Worm (Caenorhabditis elegans) whole organism, L4 larva: ENCODE results near the gene fbxb-16.

ENCODE experiments used
- F10B5.3 ChIP-seq: sonication (generic microtip); optimal IDR thresholded peaks from 2 replicates; lab custom pipeline; 2016; ENCODE audit warnings: mild to moderate bottlenecking, missing genetic modification characterization, missing compliant biosample characterization
- T20F7.1 ChIP-seq: fragments of 200-800 bp; sonication (Bioruptor generic); optimal IDR thresholded peaks from 2 replicates; lab custom pipeline; 2018; ENCODE audit warnings: mild to moderate bottlenecking, missing genetic modification characterization, missing compliant biosample characterization
- Y75B8A.6 ChIP-seq: fragments of 200-800 bp; sonication (Bioruptor generic); IDR thresholded peaks from 2 replicates; pipeline ENCODE4 v1.3.6; 2022; ENCODE audit warnings: missing genetic modification reagents, missing genetic modification characterization, missing compliant biosample characterization
- ZK546.5 ChIP-seq, 2 experiments: sonication (generic microtip); optimal IDR thresholded peaks; 2 replicates each; lab custom pipeline; 2017; ENCODE audit warnings: missing biosample characterization in 2 of 2, missing genetic modification characterization in 2 of 2
- aha-1 ChIP-seq: fragments of 150-350 bp; peaks from one replicate; lab custom pipeline; 2014; ENCODE audit warnings: missing biosample characterization, missing genetic modification characterization
- aly-2 ChIP-seq: sonication (generic microtip); optimal IDR thresholded peaks from 2 replicates; lab custom pipeline; 2018; ENCODE audit warnings: missing biosample characterization, missing genetic modification characterization
- ceh-32 ChIP-seq: sonication (generic microtip); optimal IDR thresholded peaks from 2 replicates; lab custom pipeline; 2016; ENCODE audit warnings: mild to moderate bottlenecking, missing genetic modification characterization, missing compliant biosample characterization; ENCODE audit not compliant: poor library complexity
- daf-16 ChIP-seq, 3 experiments: sonication (generic microtip); optimal IDR thresholded peaks; 2 replicates each; lab custom pipeline; 2016 to 2017; ENCODE audit warnings: missing genetic modification characterization in 3 of 3, missing genetic modification reagents in 3 of 3, mild to moderate bottlenecking in 2 of 3, missing compliant biosample characterization in 2 of 3, missing biosample characterization in 1 of 3, moderate library complexity in 1 of 3
- daf-8 ChIP-seq: fragments of 200-800 bp; sonication (Bioruptor generic); IDR thresholded peaks from 2 replicates; pipeline ENCODE4 v1.3.6; 2022; ENCODE audit warnings: missing genetic modification characterization, missing compliant biosample characterization
- dmd-8 ChIP-seq: fragments of 200-800 bp; sonication (Bioruptor generic); IDR thresholded peaks from 2 replicates; pipeline ENCODE4 v1.3.6; 2022; ENCODE audit warnings: missing genetic modification characterization, missing compliant biosample characterization
- dmd-9 ChIP-seq: fragments of 200-800 bp; sonication (Bioruptor generic); IDR thresholded peaks from 2 replicates; pipeline ENCODE4 v1.3.6; 2022; ENCODE audit warnings: missing genetic modification reagents, missing genetic modification characterization, missing compliant biosample characterization
- dpl-1 ChIP-seq: fragments of 150-350 bp; optimal IDR thresholded peaks from 2 replicates; lab custom pipeline; 2014; ENCODE audit warnings: missing biosample characterization, missing genetic modification reagents, missing genetic modification characterization
- fos-1 ChIP-seq: fragments of 150-350 bp; optimal IDR thresholded peaks from 2 replicates; lab custom pipeline; 2014; ENCODE audit warnings: missing biosample characterization, missing genetic modification characterization
- hlh-30 ChIP-seq: sonication (generic microtip); optimal IDR thresholded peaks from 2 replicates; lab custom pipeline; 2017; ENCODE audit warnings: antibody characterized with exemption, mild to moderate bottlenecking, missing genetic modification characterization, missing compliant biosample characterization; ENCODE audit not compliant: insufficient read depth
- hmg-1.1 ChIP-seq: fragments of 200-800 bp; sonication (Bioruptor generic); IDR thresholded peaks from 2 replicates; pipeline ENCODE4 v1.3.6; 2022; ENCODE audit warnings: missing genetic modification reagents, missing genetic modification characterization, missing compliant biosample characterization
- jun-1 ChIP-seq: fragments of 150-350 bp; optimal IDR thresholded peaks from 2 replicates; lab custom pipeline; 2014; ENCODE audit warnings: missing biosample characterization, missing genetic modification reagents, missing genetic modification characterization
- lin-1 ChIP-seq: fragments of 200-800 bp; sonication (Bioruptor generic); IDR thresholded peaks from 2 replicates; pipeline ENCODE4 v1.3.6; 2022; ENCODE audit warnings: missing genetic modification reagents, missing genetic modification characterization, missing compliant biosample characterization
- lin-38 ChIP-seq: fragments of 200-800 bp; sonication (Bioruptor generic); IDR thresholded peaks from 2 replicates; pipeline ENCODE4 v1.3.6; 2022; ENCODE audit warnings: missing genetic modification reagents, missing genetic modification characterization, missing compliant biosample characterization
- mdt-29 ChIP-seq: fragments of 200-800 bp; sonication (Bioruptor generic); IDR thresholded peaks from 2 replicates; pipeline ENCODE4 v1.3.6; 2022; ENCODE audit warnings: missing genetic modification reagents, missing genetic modification characterization, missing compliant biosample characterization
- mes-2 ChIP-seq: sonication (generic microtip); optimal IDR thresholded peaks from 2 replicates; lab custom pipeline; 2016; ENCODE audit warnings: missing genotype, mild to moderate bottlenecking, missing genetic modification characterization, missing compliant biosample characterization; ENCODE audit not compliant: poor library complexity, severe bottlenecking
- mxl-3 ChIP-seq: fragments of 200-800 bp; sonication (Bioruptor generic); optimal IDR thresholded peaks from 2 replicates; lab custom pipeline; 2018; ENCODE audit warnings: mild to moderate bottlenecking, missing genetic modification characterization, missing compliant biosample characterization
- nhr-11 ChIP-seq: fragments of 150-350 bp; optimal IDR thresholded peaks from 2 replicates; lab custom pipeline; 2014; ENCODE audit warnings: missing biosample characterization, missing genetic modification characterization
- nhr-237 ChIP-seq: sonication (generic microtip); optimal IDR thresholded peaks from 2 replicates; lab custom pipeline; 2017; ENCODE audit warnings: missing biosample characterization, missing genetic modification characterization
- nhr-28 ChIP-seq: fragments of 150-350 bp; optimal IDR thresholded peaks from 2 replicates; lab custom pipeline; 2014; ENCODE audit warnings: missing biosample characterization, missing genetic modification characterization
- nhr-41 ChIP-seq: fragments of 200-800 bp; sonication (Bioruptor generic); IDR thresholded peaks from 2 replicates; pipeline ENCODE4 v1.3.6; 2022; ENCODE audit warnings: missing genetic modification reagents, missing genetic modification characterization, missing compliant biosample characterization
- nhr-42 ChIP-seq: fragments of 200-800 bp; sonication (Bioruptor generic); IDR thresholded peaks from 2 replicates; pipeline ENCODE4 v1.3.6; 2022; ENCODE audit warnings: missing genetic modification characterization, missing compliant biosample characterization
- nhr-76 ChIP-seq: fragments of 150-350 bp; optimal IDR thresholded peaks from 2 replicates; lab custom pipeline; 2014; ENCODE audit warnings: missing biosample characterization, missing genetic modification characterization
- nhr-77 ChIP-seq: fragments of 150-350 bp; optimal IDR thresholded peaks from 2 replicates; lab custom pipeline; 2014; ENCODE audit warnings: missing biosample characterization, missing genetic modification characterization
- php-3 ChIP-seq: fragments of 200-800 bp; sonication (Bioruptor generic); IDR thresholded peaks from 2 replicates; pipeline ENCODE4 v1.3.6; 2022; ENCODE audit warnings: missing genetic modification reagents, missing genetic modification characterization, missing compliant biosample characterization
- pqm-1 ChIP-seq: sonication (generic microtip); optimal IDR thresholded peaks from 2 replicates; lab custom pipeline; 2017; ENCODE audit warnings: missing biosample characterization, missing genetic modification characterization
- snpc-1.2 ChIP-seq: fragments of 200-800 bp; sonication (Bioruptor generic); IDR thresholded peaks from 2 replicates; pipeline ENCODE4 v1.3.6; 2022; ENCODE audit warnings: missing genetic modification reagents, missing genetic modification characterization, missing compliant biosample characterization
- snpc-4 ChIP-seq: fragments of 150-350 bp; optimal IDR thresholded peaks from 2 replicates; lab custom pipeline; 2014; ENCODE audit warnings: missing biosample characterization, missing genetic modification characterization
- spr-1 ChIP-seq: sonication (generic microtip); optimal IDR thresholded peaks from 2 replicates; lab custom pipeline; 2016; ENCODE audit warnings: mild to moderate bottlenecking, missing genetic modification characterization, missing compliant biosample characterization
- tag-97 ChIP-seq: fragments of 200-800 bp; sonication (Bioruptor generic); IDR thresholded peaks from 2 replicates; pipeline ENCODE4 v1.3.6; 2022; ENCODE audit warnings: missing genetic modification characterization, missing compliant biosample characterization
- unc-130 ChIP-seq: sonication (generic microtip); optimal IDR thresholded peaks from 2 replicates; lab custom pipeline; 2016; ENCODE audit warnings: missing genetic modification reagents, missing genetic modification characterization, missing compliant biosample characterization
- unc-62 ChIP-seq, 3 experiments: fragments of 150-350 bp in 1 of 3; sonication (generic microtip); optimal IDR thresholded peaks in 2 of 3; peaks in 1 of 3; 1 replicate in 1 of 3; 2 replicates in 2 of 3; lab custom pipeline; 2014 to 2017; ENCODE audit warnings: missing biosample characterization in 3 of 3, missing genetic modification characterization in 3 of 3, missing genetic modification reagents in 3 of 3, missing genotype in 1 of 3
- vab-7 ChIP-seq: fragments of 200-800 bp; sonication (Bioruptor generic); IDR thresholded peaks from 2 replicates; pipeline ENCODE4 v1.3.6; 2022; ENCODE audit warnings: missing genetic modification reagents, missing genetic modification characterization, missing compliant biosample characterization
- zag-1 ChIP-seq: fragments of 150-350 bp; optimal IDR thresholded peaks from 2 replicates; lab custom pipeline; 2014; ENCODE audit warnings: missing biosample characterization, missing genetic modification characterization
- zip-11 ChIP-seq: fragments of 200-800 bp; sonication (Bioruptor generic); IDR thresholded peaks from 2 replicates; pipeline ENCODE4 v1.3.6; 2022; ENCODE audit warnings: missing genetic modification characterization, missing compliant biosample characterization
- zip-2 ChIP-seq: fragments of 150-350 bp; optimal IDR thresholded peaks from 2 replicates; lab custom pipeline; 2014; ENCODE audit warnings: missing biosample characterization, missing genetic modification characterization

Gene fbxb-16

DNA sequence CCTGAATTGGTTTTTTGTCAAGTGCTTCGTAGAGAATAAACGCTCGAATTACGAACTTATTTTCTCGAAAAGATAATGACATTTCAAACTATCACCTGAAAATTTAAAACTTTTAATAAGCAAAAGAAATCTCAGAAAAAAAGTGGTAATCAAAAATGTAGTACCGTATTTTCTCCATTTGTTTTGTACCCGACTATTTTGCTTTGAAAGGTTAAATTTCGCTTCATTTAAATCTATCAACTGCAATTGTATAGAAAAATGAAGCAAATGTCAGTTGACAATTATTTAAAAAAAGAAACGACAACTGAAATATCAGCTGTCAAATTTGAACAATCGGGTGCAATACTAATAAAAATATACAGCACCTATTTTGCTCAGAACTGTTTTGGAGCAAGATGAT, 30.5 kb downstream of the fbxb-16 start, which contains the start of gene fbxa-158:
TSS of gene fbxa-158 (minus strand) at position 101 of the 400 bp plus-strand sequence.
- TF ChIP-seq spr-1 (tag; lab: Kevin White, UChicago) (no peak), vab-7 (GFP tag; lab: Robert Waterston, UW) (no peak), nhr-28 (no peak), dmd-9 (GFP tag; lab: Robert Waterston, UW) (no peak), dpl-1 (GFP tag; lab: Kevin White, UChicago) (no peak), unc-62 (GFP tag; optimal IDR thresholded peaks at IDR 0.05 in 1 of 2; lab: Kevin White, UChicago) (no peak), unc-62 (tag; optimal IDR thresholded peaks at IDR 0.05; lab: Kevin White, UChicago) (no peak)

DNA sequence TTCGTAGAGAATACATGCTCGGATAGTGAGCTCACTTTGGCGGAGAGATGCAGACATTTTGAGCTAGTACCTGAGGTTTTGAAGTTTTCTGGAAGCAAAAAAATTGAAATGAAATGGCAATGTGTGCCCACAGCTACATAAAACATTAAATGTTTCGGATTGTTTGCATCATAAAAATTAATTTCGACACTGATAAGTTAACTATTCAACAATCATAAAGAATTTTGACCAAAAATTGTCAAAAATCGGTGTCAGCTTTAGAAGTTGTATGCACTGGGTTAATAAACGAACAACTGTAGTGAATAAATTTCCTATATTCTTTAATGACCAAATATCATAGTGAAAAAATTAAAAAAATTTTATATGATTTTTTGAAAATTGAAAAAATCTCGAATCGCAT, 32.8 kb downstream of the fbxb-16 start, which contains the start of gene fbxa-166:
TSS of gene fbxa-166 (minus strand) at position 101 of the 400 bp plus-strand sequence.
- TF ChIP-seq nhr-11 (tag; lab: Kevin White, UChicago) = no peak
- TF ChIP-seq aha-1 = peak; percentile 45

DNA sequence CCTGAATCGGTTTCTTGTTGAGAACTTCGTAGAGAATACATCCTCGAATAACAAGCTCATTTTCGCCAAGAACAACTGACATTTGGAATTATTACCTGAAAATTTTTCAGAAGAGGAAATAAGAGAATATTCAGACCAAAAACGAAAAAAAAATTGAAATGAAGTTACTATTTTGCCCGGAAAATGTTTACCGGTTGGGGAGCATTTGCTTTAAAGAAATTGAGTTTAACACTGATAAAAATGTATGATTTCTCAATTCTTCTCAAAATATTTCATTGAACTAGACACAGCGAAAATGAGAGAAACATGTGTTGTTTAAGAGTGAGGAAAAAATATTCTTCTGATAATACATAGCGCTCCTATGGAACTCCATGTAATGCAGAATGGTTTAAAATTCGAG, 35.3 kb downstream of the fbxb-16 start, which contains the start of gene fbxa-165:
TSS of gene fbxa-165 (minus strand) at position 101 of the 400 bp plus-strand sequence.
- TF ChIP-seq aly-2 (tag; lab: Kevin White, UChicago) (no peak), unc-62 (GFP tag; optimal IDR thresholded peaks at IDR 0.05 in 1 of 2; lab: Kevin White, UChicago) (peak in 1 of 2 experiments; percentile 36), unc-62 (tag; optimal IDR thresholded peaks at IDR 0.05; lab: Kevin White, UChicago) (no peak)

DNA sequence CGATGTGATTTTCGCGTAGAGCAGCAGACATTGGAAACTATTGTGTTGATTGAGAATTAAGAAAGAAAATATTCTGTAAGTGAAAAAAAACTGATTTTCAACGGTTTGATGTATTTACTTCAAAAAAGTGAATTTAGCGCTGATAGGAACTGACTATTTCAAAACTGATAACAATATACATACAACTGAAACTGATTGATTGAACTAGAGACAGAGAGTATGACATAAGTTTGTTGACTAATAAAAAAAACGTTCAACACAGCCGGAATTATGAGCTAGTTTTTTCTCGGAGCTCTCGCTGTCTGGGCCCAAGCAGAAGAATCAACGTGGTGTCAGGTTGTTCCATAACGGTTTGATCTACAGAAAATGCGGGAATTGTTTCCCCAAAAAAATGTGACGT, 37.7 kb downstream of the fbxb-16 start, which contains the start of gene fbxa-164:
TSS of gene fbxa-164 (minus strand) at position 101 of the 400 bp plus-strand sequence.
- TF ChIP-seq nhr-77 (no peak), daf-16 (GFP tag; optimal IDR thresholded peaks at IDR 0.05; lab: Kevin White, UChicago) (no peak), daf-16 (tag; optimal IDR thresholded peaks at IDR 0.05; lab: Kevin White, UChicago) (peak; percentile 73), nhr-28 (peak; percentile 13)
- TF ChIP-seq, all 104 proteins: peak for 2

DNA sequence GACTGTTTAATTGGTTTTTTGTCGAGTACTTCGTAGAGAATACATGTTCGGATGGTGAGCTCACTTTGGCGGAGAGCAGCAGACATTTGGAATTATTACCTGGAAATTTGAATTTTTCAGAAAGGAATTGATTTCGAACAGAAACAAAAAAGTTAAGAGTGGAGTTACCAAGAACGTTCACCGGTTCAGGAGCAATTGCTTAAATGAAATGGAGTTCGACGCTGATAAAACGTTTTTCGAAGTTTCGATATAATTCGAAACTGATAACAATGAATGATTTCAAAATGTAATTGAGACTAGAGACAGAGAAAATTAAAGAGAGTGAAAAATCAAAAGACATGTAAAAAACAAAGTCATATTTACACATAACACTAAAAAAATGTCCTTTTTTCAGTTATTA, 41.1 kb downstream of the fbxb-16 start, which contains the start of gene fbxa-163:
TSS of gene fbxa-163 (minus strand) at position 101 of the 400 bp plus-strand sequence.
- TF ChIP-seq lin-38 = no peak
- no peak for TF ChIP-seq ceh-32 (tag; lab: Kevin White, UChicago)
- TF ChIP-seq lin-1 (GFP tag; lab: Robert Waterston, UW) = no peak
- TF ChIP-seq F10B5.3 = no peak
- no peak for TF ChIP-seq jun-1
- no peak for TF ChIP-seq daf-16 (GFP tag; optimal IDR thresholded peaks at IDR 0.05; lab: Kevin White, UChicago)
- peak; percentile 19 for TF ChIP-seq daf-16 (tag; optimal IDR thresholded peaks at IDR 0.05; lab: Kevin White, UChicago)
- TF ChIP-seq nhr-237 = no peak
- TF ChIP-seq dmd-8 (GFP tag; lab: Robert Waterston, UW) = no peak
- TF ChIP-seq php-3 (GFP tag; lab: Robert Waterston, UW) = no peak
- TF ChIP-seq mxl-3 (GFP tag; lab: Kevin White, UChicago) = no peak
- TF ChIP-seq unc-62 (GFP tag; optimal IDR thresholded peaks at IDR 0.05 in 1 of 2; lab: Kevin White, UChicago) = peak in 1 of 2 experiments; percentile 28
- TF ChIP-seq unc-62 (tag; optimal IDR thresholded peaks at IDR 0.05; lab: Kevin White, UChicago) = no peak
- no peak for TF ChIP-seq hmg-1.1
- no peak for TF ChIP-seq zip-11 (GFP tag; lab: Robert Waterston, UW)
- TF ChIP-seq zip-2 (tag; lab: Kevin White, UChicago) = no peak
- no peak for TF ChIP-seq nhr-76 (tag; lab: Kevin White, UChicago)
- TF ChIP-seq daf-8 (GFP tag; lab: Robert Waterston, UW) = no peak
- TF ChIP-seq fos-1 (tag; lab: Kevin White, UChicago) = no peak
- no peak for TF ChIP-seq snpc-1.2 (GFP tag; lab: Robert Waterston, UW)
- TF ChIP-seq nhr-42 (GFP tag; lab: Robert Waterston, UW) = no peak
- peak; percentile 41 for TF ChIP-seq pqm-1 (tag; lab: Kevin White, UChicago)
- TF ChIP-seq mes-2 (tag; lab: Kevin White, UChicago) = no peak
- TF ChIP-seq nhr-28 = peak; percentile 13
- TF ChIP-seq nhr-77 = no peak
- TF ChIP-seq aly-2 (tag; lab: Kevin White, UChicago) = no peak
- no peak for TF ChIP-seq hlh-30 (tag; lab: Kevin White, UChicago)
- no peak for TF ChIP-seq tag-97 (GFP tag; lab: Robert Waterston, UW)
- no peak for TF ChIP-seq T20F7.1 (GFP tag; lab: Kevin White, UChicago)
- TF ChIP-seq dpl-1 (GFP tag; lab: Kevin White, UChicago) = no peak
- TF ChIP-seq zag-1 = no peak
- no peak for TF ChIP-seq mdt-29 (GFP tag; lab: Robert Waterston, UW)
- TF ChIP-seq Y75B8A.6 (GFP tag; lab: Robert Waterston, UW) = no peak
- no peak for TF ChIP-seq unc-130
- no peak for TF ChIP-seq snpc-4 (tag; lab: Kevin White, UChicago)
- TF ChIP-seq ZK546.5 (tag; optimal IDR thresholded peaks at IDR 0.05; lab: Kevin White, UChicago) = no peak
- no peak for TF ChIP-seq nhr-41 (GFP tag; lab: Robert Waterston, UW)
- TF ChIP-seq, all 104 proteins: peak for 4
